Worm (Caenorhabditis elegans): Measurements from ENCODE around the gene Y39A3B.7.

Y39A3B.7 gene

DNA sequence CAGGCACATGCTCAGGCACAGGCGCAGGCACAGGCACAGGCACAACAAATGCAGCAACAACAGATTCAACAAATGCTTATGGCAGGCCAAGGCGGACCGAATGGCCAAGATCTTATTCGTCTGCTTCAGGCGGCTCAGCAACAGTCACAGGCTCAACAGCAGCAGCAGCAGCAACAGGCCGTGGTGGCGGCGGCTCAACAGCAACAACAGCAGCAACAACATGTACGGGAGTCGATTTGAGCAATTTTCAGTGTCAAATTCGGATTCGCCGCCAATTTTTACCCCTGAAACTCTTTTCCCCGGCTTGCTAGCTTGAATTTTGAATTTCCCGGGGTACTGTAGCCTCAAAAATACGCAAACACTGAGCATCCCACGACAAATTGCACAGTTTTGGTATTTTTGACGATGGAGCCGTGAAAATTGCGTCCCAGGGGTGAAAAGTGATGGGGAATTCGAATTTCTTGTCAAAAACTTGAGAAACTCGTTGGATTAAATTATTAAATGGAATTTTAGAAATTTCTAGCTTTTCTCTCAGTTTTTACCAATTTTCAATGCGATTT lies 46.8 kb downstream of the Y39A3B.7 start:
- TF ChIP-seq nhr-23 (tag; optimal IDR thresholded peaks at IDR 0.05) (no peak), ceh-16 (tag; optimal IDR thresholded peaks at IDR 0.05) (no peak), lin-13 (GFP tag; optimal IDR thresholded peaks at IDR 0.05) (peak; percentile 70), ztf-1 (GFP tag; conservative IDR thresholded peaks at IDR 0.05) (no peak), ztf-11 (tag; optimal IDR thresholded peaks at IDR 0.05) (no peak), peb-1 (tag; optimal IDR thresholded peaks at IDR 0.05) (no peak), crh-2 (tag; optimal IDR thresholded peaks at IDR 0.05) (no peak), egl-27 (tag; optimal IDR thresholded peaks at IDR 0.05) (no peak), Y55F3AM.14 (GFP tag; optimal IDR thresholded peaks at IDR 0.05) (no peak), sma-9 (GFP tag; optimal IDR thresholded peaks at IDR 0.05) (no peak), sma-9 (tag; optimal IDR thresholded peaks at IDR 0.05) (no peak), unc-39 (tag; optimal IDR thresholded peaks at IDR 0.05) (no peak), nhr-77 (tag; optimal IDR thresholded peaks at IDR 0.05) (no peak), blmp-1 (tag; optimal IDR thresholded peaks at IDR 0.05; ENCODE audit: insufficient read depth) (no peak), lsy-2 (tag; optimal IDR thresholded peaks at IDR 0.05) (peak in 1 of 2 experiments; percentile 60)

DNA sequence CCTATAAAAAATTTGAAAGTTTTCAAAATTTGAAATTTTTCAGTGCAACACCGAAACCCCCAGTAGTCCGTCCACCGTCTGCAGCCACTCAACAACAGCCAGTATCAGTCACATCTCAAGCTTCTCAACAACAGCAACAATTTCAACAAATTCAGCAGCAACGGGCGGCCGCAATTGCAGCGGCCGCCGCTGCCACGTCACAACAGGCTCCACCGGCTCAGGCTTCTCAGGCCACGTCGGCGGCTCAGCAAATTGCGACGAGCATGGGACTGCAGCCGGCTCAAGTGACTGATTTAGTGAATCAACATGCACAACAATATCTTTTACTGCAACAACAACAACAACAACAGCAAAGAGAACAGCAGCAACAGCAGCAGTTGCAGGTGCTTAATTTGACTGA lies 50.6 kb downstream of the Y39A3B.7 start:
- TF ChIP-seq sma-9 (GFP tag; optimal IDR thresholded peaks at IDR 0.05) (no peak), sma-9 (tag; optimal IDR thresholded peaks at IDR 0.05) (no peak), snpc-4 (tag; optimal IDR thresholded peaks at IDR 0.05) (no peak), alr-1 (tag; optimal IDR thresholded peaks at IDR 0.05) (no peak), ceh-82 (tag; optimal IDR thresholded peaks at IDR 0.05) (no peak), nhr-77 (tag; optimal IDR thresholded peaks at IDR 0.05) (no peak), ztf-11 (tag; optimal IDR thresholded peaks at IDR 0.05) (no peak), ama-1 (optimal IDR thresholded peaks at IDR 0.05) (no peak), gmeb-1 (tag; optimal IDR thresholded peaks at IDR 0.05) (no peak), nhr-25 (tag; optimal IDR thresholded peaks at IDR 0.05) (no peak), unc-39 (tag; optimal IDR thresholded peaks at IDR 0.05) (no peak)

All from whole organism, L2 larva.